Fruit fly (Drosophila melanogaster): ENCODE results near the gene RpS10b.

The RpS10b gene

DNA sequence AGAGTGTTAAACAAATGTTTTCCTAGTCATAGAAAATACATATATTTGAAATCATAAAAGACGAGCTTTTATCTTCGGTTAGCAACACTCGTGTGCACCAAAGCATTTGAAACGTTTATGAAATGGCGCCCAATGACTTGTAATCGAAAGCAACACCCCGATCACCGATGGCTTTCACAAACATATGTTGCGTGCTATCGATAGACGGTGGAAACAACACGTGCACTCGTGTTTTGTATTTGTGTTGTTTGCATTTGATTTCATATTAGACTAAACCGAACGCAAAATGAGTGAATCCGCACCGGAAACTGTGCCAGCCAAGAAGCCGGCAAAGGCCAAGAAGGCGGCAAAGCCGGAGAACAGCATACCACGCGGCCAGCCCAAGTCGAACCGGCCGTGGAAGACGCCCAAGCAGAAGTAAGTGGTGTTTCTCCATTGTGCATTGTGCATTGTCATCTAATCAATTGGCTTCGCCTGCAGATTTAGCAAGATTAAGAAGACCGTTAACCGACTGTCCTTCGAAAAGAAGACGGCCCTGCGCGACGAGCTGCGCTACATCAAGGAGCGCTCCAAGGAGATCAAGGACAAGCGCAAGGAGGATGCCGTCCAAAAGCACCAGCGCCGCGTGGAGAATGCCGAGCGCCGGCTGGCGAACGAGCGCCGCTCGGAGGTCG, 18.3 kb downstream of the RpS10b start, which contains the start of gene CG14210 (continued):
- no peak for TF ChIP-seq pita (GFP tag; optimal IDR thresholded peaks at IDR 0.05)
- TF ChIP-seq gt (GFP tag; IDR thresholded peaks at IDR 0.05), result no peak
- no peak for TF ChIP-seq Trl (optimal IDR thresholded peaks at IDR 0.05)
- no peak for TF ChIP-seq Trl (GFP tag; optimal IDR thresholded peaks at IDR 0.05)
- no peak for TF ChIP-seq CG4360 (GFP tag; IDR thresholded peaks at IDR 0.05)
- peak; percentile 65 for TF ChIP-seq vnd (GFP tag; IDR thresholded peaks at IDR 0.05; ENCODE audit: partially characterized antibody)
- no peak for TF ChIP-seq zfh1 (GFP tag; IDR thresholded peaks at IDR 0.05)
- no peak for TF ChIP-seq nmo (GFP tag; optimal IDR thresholded peaks at IDR 0.05)
- TF ChIP-seq nerfin-2 (GFP tag; IDR thresholded peaks at IDR 0.05; ENCODE audit: partially characterized antibody), result peak; percentile 56; the same call in 1 of the 2 replicates
- TF ChIP-seq CG11695 (GFP tag; IDR thresholded peaks at IDR 0.05), result no peak
- TF ChIP-seq twi (tag; optimal IDR thresholded peaks at IDR 0.05), result peak; percentile 30
- no peak for TF ChIP-seq CG16863 (GFP tag; optimal IDR thresholded peaks at IDR 0.05)
- no peak for TF ChIP-seq CG8388 (GFP tag; optimal IDR thresholded peaks at IDR 0.05)
- TF ChIP-seq ap (GFP tag; IDR thresholded peaks at IDR 0.05), result no peak
- no peak for TF ChIP-seq ind (GFP tag; optimal IDR thresholded peaks at IDR 0.05)
- no peak for TF ChIP-seq CG2712 (tag; optimal IDR thresholded peaks at IDR 0.05)
- TF ChIP-seq CG12071 (GFP tag; optimal IDR thresholded peaks at IDR 0.05), result no peak
- TF ChIP-seq chm (GFP tag; IDR thresholded peaks at IDR 0.05), result no peak
- no peak for TF ChIP-seq jumu (GFP tag; optimal IDR thresholded peaks at IDR 0.05)
- no peak for TF ChIP-seq h (optimal IDR thresholded peaks at IDR 0.05)
- TF ChIP-seq H2.0 (GFP tag; IDR thresholded peaks at IDR 0.05), result no peak
- no peak for TF ChIP-seq onecut (GFP tag; IDR thresholded peaks at IDR 0.05)
- no peak for TF ChIP-seq Dbx (GFP tag; IDR thresholded peaks at IDR 0.05)
- no peak for TF ChIP-seq CG5245 (GFP tag; optimal IDR thresholded peaks at IDR 0.05)
- no peak for TF ChIP-seq kni (GFP tag; optimal IDR thresholded peaks at IDR 0.05)
- no peak for TF ChIP-seq schlank (tag; optimal IDR thresholded peaks at IDR 0.05)
- no peak for TF ChIP-seq sr (GFP tag; IDR thresholded peaks at IDR 0.05)
- no peak for TF ChIP-seq Lim3 (GFP tag; IDR thresholded peaks at IDR 0.05)
- no peak for TF ChIP-seq CG5953 (GFP tag; IDR thresholded peaks at IDR 0.05)
- TF ChIP-seq Six4 (GFP tag; optimal IDR thresholded peaks at IDR 0.05), result no peak
- TF ChIP-seq CG11247 (GFP tag; IDR thresholded peaks at IDR 0.05), result no peak
- TF ChIP-seq pzg (GFP tag; optimal IDR thresholded peaks at IDR 0.05), result peak; percentile 57
- TF ChIP-seq Blimp-1 (GFP tag; optimal IDR thresholded peaks at IDR 0.05), result no peak
- peak; percentile 7 for TF ChIP-seq Med (GFP tag)
- no peak for TF ChIP-seq Mrtf (GFP tag; IDR thresholded peaks at IDR 0.05)
- no peak for TF ChIP-seq CG10431 (GFP tag; optimal IDR thresholded peaks at IDR 0.05)
- no peak for TF ChIP-seq Dfd (GFP tag; optimal IDR thresholded peaks at IDR 0.05)
- TF ChIP-seq B-H2 (GFP tag; optimal IDR thresholded peaks at IDR 0.05), result no peak
- TF ChIP-seq CG33557 (GFP tag; optimal IDR thresholded peaks at IDR 0.05), result no peak
- no peak for TF ChIP-seq repo (GFP tag; optimal IDR thresholded peaks at IDR 0.05)
- peak; percentile 2 for TF ChIP-seq Fer1 (GFP tag; optimal IDR thresholded peaks at IDR 0.05)
- TF ChIP-seq gce (GFP tag; IDR thresholded peaks at IDR 0.05), result no peak
- TF ChIP-seq CG12769 (tag; optimal IDR thresholded peaks at IDR 0.05), result no peak
- TF ChIP-seq vfl (GFP tag; optimal IDR thresholded peaks at IDR 0.05), result no peak
- TF ChIP-seq Oli (tag; optimal IDR thresholded peaks at IDR 0.05), result no peak
- TF ChIP-seq CG13424 (tag; optimal IDR thresholded peaks at IDR 0.05), result no peak
- no peak for TF ChIP-seq CG10979 (tag; optimal IDR thresholded peaks at IDR 0.05)
- peak; percentile 75 for TF ChIP-seq bbx (GFP tag; IDR thresholded peaks at IDR 0.05; ENCODE audit: partially characterized antibody)
- TF ChIP-seq CG11723 (GFP tag; optimal IDR thresholded peaks at IDR 0.05), result no peak
- TF ChIP-seq HmgD (GFP tag; optimal IDR thresholded peaks at IDR 0.05), result no peak
- TF ChIP-seq ci (GFP tag; IDR thresholded peaks at IDR 0.05), result no peak
- no peak for TF ChIP-seq ro (GFP tag; IDR thresholded peaks at IDR 0.05)

All from whole organism, embryonic.